Worm (Caenorhabditis elegans) whole organism, L2 larva: Measurements from ENCODE around the gene C42C1.12.

Experiments used
- ama-1 ChIP-seq: fragments of 150-350 bp; optimal IDR thresholded peaks from 2 replicates; lab custom pipeline; 2018; ENCODE audit warnings: inconsistent platforms
- elt-3 ChIP-seq: sonication (generic microtip); optimal IDR thresholded peaks from 2 replicates; lab custom pipeline; 2017; ENCODE audit warnings: missing biosample characterization, missing genetic modification characterization
- nhr-10 ChIP-seq: sonication (generic microtip); optimal IDR thresholded peaks from 2 replicates; lab custom pipeline; 2017; ENCODE audit warnings: missing biosample characterization, missing genetic modification characterization
- nhr-11 ChIP-seq: fragments of 150-350 bp; optimal IDR thresholded peaks from 2 replicates; lab custom pipeline; 2014; ENCODE audit warnings: missing biosample characterization, missing genetic modification characterization
- nhr-23 ChIP-seq: fragments of 150-350 bp; optimal IDR thresholded peaks from 2 replicates; lab custom pipeline; 2014; ENCODE audit warnings: missing biosample characterization, missing genetic modification reagents, missing genetic modification characterization
- sma-3 ChIP-seq: sonication (generic microtip); optimal IDR thresholded peaks from 2 replicates; lab custom pipeline; 2016; ENCODE audit warnings: missing genetic modification reagents, missing genetic modification characterization, missing compliant biosample characterization
- zag-1 ChIP-seq: fragments of 150-350 bp; optimal IDR thresholded peaks from 2 replicates; lab custom pipeline; 2014; ENCODE audit warnings: missing biosample characterization, missing genetic modification characterization
- ztf-11 ChIP-seq: sonication (generic microtip); optimal IDR thresholded peaks from 2 replicates; lab custom pipeline; 2017; ENCODE audit warnings: missing biosample characterization, missing genetic modification characterization

ce11 chrIV:12302885-12303284, 20.9 kb upstream of the C42C1.12 start:
- TF ChIP-seq nhr-10 (tag; lab: Kevin White, UChicago) (no peak), elt-3 (tag; lab: Kevin White, UChicago) (no peak), nhr-11 (no peak), zag-1 (no peak), ama-1 (lab: Kevin White, UChicago) (no peak), nhr-23 (tag; lab: Kevin White, UChicago) (no peak), sma-3 (no peak), ztf-11 (no peak)
